Worm (Caenorhabditis elegans) whole organism, young adult: ENCODE data around the gene C40A11.2.

Experiments used
- B0019.2 ChIP-seq: fragments of 200-800 bp; sonication (Bioruptor generic); conservative IDR thresholded peaks from 2 replicates; pipeline ENCODE4 v1.3.6; 2022; ENCODE audit warnings: missing genetic modification reagents, missing genetic modification characterization, missing compliant biosample characterization
- C17E4.6 ChIP-seq: fragments of 200-800 bp; sonication (Bioruptor generic); IDR thresholded peaks from 2 replicates; pipeline ENCODE4 v1.3.6; 2022; ENCODE audit warnings: missing genetic modification reagents, missing genetic modification characterization, missing compliant biosample characterization
- F10E7.11 ChIP-seq: sonication (generic microtip); optimal IDR thresholded peaks from 2 replicates; lab custom pipeline; 2017; ENCODE audit warnings: mild to moderate bottlenecking, missing genetic modification characterization, moderate library complexity, missing compliant biosample characterization
- F33H1.4 ChIP-seq: fragments of 200-800 bp; sonication (Bioruptor generic); IDR thresholded peaks from 2 replicates; pipeline ENCODE4 v1.3.6; 2022; ENCODE audit warnings: missing genetic modification reagents, missing genetic modification characterization, missing compliant biosample characterization
- F39B2.1 ChIP-seq: fragments of 200-800 bp; sonication (Bioruptor generic); IDR thresholded peaks from 2 replicates; pipeline ENCODE4 v1.3.6; 2022; ENCODE audit warnings: missing genetic modification reagents, missing genetic modification characterization, missing compliant biosample characterization
- F49E8.2 ChIP-seq: sonication (generic microtip); optimal IDR thresholded peaks from 3 replicates; lab custom pipeline; 2017; ENCODE audit warnings: missing genetic modification characterization, mild to moderate bottlenecking, missing compliant biosample characterization, antibody characterized with exemption, moderate library complexity; ENCODE audit not compliant: insufficient read depth
- F55B11.4 ChIP-seq: sonication (generic microtip); optimal IDR thresholded peaks from 2 replicates; lab custom pipeline; 2016; ENCODE audit warnings: missing compliant biosample characterization, missing genetic modification characterization, borderline replicate concordance; ENCODE audit not compliant: insufficient read depth
- K12H6.12 ChIP-seq: fragments of 200-800 bp; sonication (Bioruptor generic); optimal IDR thresholded peaks from 2 replicates; lab custom pipeline; 2018; ENCODE audit warnings: mild to moderate bottlenecking, missing genetic modification characterization, missing compliant biosample characterization
- Y53G8AR.9 ChIP-seq: fragments of 200-800 bp; sonication (Bioruptor generic); conservative IDR thresholded peaks from 2 replicates; pipeline ENCODE4 v1.3.6; 2022; ENCODE audit warnings: missing genetic modification reagents, missing genetic modification characterization, missing compliant biosample characterization
- ZK185.1 ChIP-seq: sonication (generic microtip); optimal IDR thresholded peaks from 2 replicates; lab custom pipeline; 2016; ENCODE audit warnings: mild to moderate bottlenecking, missing genetic modification characterization, missing compliant biosample characterization; ENCODE audit not compliant: poor library complexity, severe bottlenecking
- akir-1 ChIP-seq: fragments of 200-800 bp; sonication (Bioruptor generic); optimal IDR thresholded peaks from 2 replicates; lab custom pipeline; 2018; ENCODE audit warnings: mild to moderate bottlenecking, missing genetic modification characterization, moderate library complexity, missing compliant biosample characterization
- athp-1 ChIP-seq: sonication (generic microtip); optimal IDR thresholded peaks from 2 replicates; lab custom pipeline; 2017; ENCODE audit warnings: mild to moderate bottlenecking, missing genetic modification characterization, missing compliant biosample characterization
- attf-3 ChIP-seq: fragments of 200-800 bp; sonication (Bioruptor generic); conservative IDR thresholded peaks from 2 replicates; pipeline ENCODE4 v1.3.6; 2022; ENCODE audit warnings: missing genetic modification reagents, missing genetic modification characterization, missing compliant biosample characterization
- ceh-100 ChIP-seq: fragments of 200-800 bp; sonication (Bioruptor generic); IDR thresholded peaks from 2 replicates; pipeline ENCODE4 v1.3.6; 2022; ENCODE audit warnings: missing genetic modification reagents, missing genetic modification characterization, missing compliant biosample characterization
- ceh-79 ChIP-seq: sonication (generic microtip); optimal IDR thresholded peaks from 2 replicates; lab custom pipeline; 2017; ENCODE audit warnings: mild to moderate bottlenecking, missing genetic modification characterization, missing compliant biosample characterization
- ceh-91 ChIP-seq: fragments of 200-800 bp; sonication (Bioruptor generic); IDR thresholded peaks from 2 replicates; pipeline ENCODE4 v1.3.6; 2022; ENCODE audit warnings: missing genetic modification reagents, missing genetic modification characterization, missing compliant biosample characterization
- efl-1 ChIP-seq: fragments of 150-350 bp; optimal IDR thresholded peaks from 2 replicates; lab custom pipeline; 2014; ENCODE audit warnings: missing biosample characterization, missing genetic modification reagents, missing genetic modification characterization
- ekl-4 ChIP-seq: fragments of 200-800 bp; sonication (Bioruptor generic); IDR thresholded peaks from 2 replicates; pipeline ENCODE4 v1.3.6; 2022; ENCODE audit warnings: missing genetic modification reagents, missing genetic modification characterization, missing compliant biosample characterization
- ets-4 ChIP-seq: fragments of 200-800 bp; sonication (Bioruptor generic); optimal IDR thresholded peaks from 2 replicates; lab custom pipeline; 2018; ENCODE audit warnings: mild to moderate bottlenecking, missing genetic modification characterization, missing compliant biosample characterization
- him-1 ChIP-seq: sonication (generic microtip); optimal IDR thresholded peaks from 2 replicates; lab custom pipeline; 2016; ENCODE audit warnings: missing genotype, missing genetic modification reagents, missing genetic modification characterization, missing compliant biosample characterization
- hlh-12 ChIP-seq: sonication (generic microtip); optimal IDR thresholded peaks from 2 replicates; lab custom pipeline; 2016; ENCODE audit warnings: missing genetic modification characterization, missing compliant biosample characterization
- hlh-26 ChIP-seq: fragments of 200-800 bp; sonication (Bioruptor generic); conservative IDR thresholded peaks from 2 replicates; pipeline ENCODE4 v1.3.6; 2022; ENCODE audit warnings: missing genetic modification reagents, missing genetic modification characterization, missing compliant biosample characterization
- hmg-20 ChIP-seq: fragments of 200-800 bp; sonication (Bioruptor generic); IDR thresholded peaks from 2 replicates; pipeline ENCODE4 v1.3.6; 2022; ENCODE audit warnings: missing genetic modification reagents, missing genetic modification characterization, missing compliant biosample characterization
- lag-1 ChIP-seq: fragments of 200-800 bp; sonication (Bioruptor generic); IDR thresholded peaks from 2 replicates; pipeline ENCODE4 v1.3.6; 2022; ENCODE audit warnings: missing genetic modification reagents, missing genetic modification characterization, missing compliant biosample characterization
- lin-26 ChIP-seq: fragments of 200-800 bp; sonication (Bioruptor generic); IDR thresholded peaks from 2 replicates; pipeline ENCODE4 v1.3.6; 2022; ENCODE audit warnings: missing genetic modification reagents, missing genetic modification characterization, missing compliant biosample characterization
- lsy-27 ChIP-seq: sonication (generic microtip); optimal IDR thresholded peaks from 2 replicates; lab custom pipeline; 2017; ENCODE audit warnings: missing genetic modification characterization, mild to moderate bottlenecking, missing compliant biosample characterization, antibody characterized with exemption, missing genotype, borderline replicate concordance; ENCODE audit not compliant: insufficient read depth
- madf-3 ChIP-seq: fragments of 200-800 bp; sonication (Bioruptor generic); IDR thresholded peaks from 2 replicates; pipeline ENCODE4 v1.3.6; 2022; ENCODE audit warnings: missing genetic modification reagents, missing genetic modification characterization, missing compliant biosample characterization
- mes-4 ChIP-seq: sonication (generic microtip); optimal IDR thresholded peaks from 2 replicates; lab custom pipeline; 2016; ENCODE audit warnings: missing genotype, missing genetic modification characterization, missing compliant biosample characterization
- nhr-90 ChIP-seq: sonication (generic microtip); optimal IDR thresholded peaks from 2 replicates; lab custom pipeline; 2016; ENCODE audit warnings: missing genotype, mild to moderate bottlenecking, missing genetic modification characterization, missing compliant biosample characterization
- rec-8 ChIP-seq, 2 experiments: sonication (generic microtip); optimal IDR thresholded peaks; 2 replicates each; lab custom pipeline; 2016; ENCODE audit warnings: mild to moderate bottlenecking in 2 of 2, missing genetic modification characterization in 2 of 2, missing genetic modification reagents in 2 of 2, missing genotype in 2 of 2, missing biosample characterization in 1 of 2, missing compliant biosample characterization in 1 of 2, moderate library complexity in 1 of 2
- tbx-9 ChIP-seq: sonication (generic microtip); optimal IDR thresholded peaks from 2 replicates; lab custom pipeline; 2016; ENCODE audit warnings: borderline replicate concordance, missing genetic modification characterization, inconsistent platforms, missing compliant biosample characterization
- xnd-1 ChIP-seq: sonication (generic microtip); optimal IDR thresholded peaks from 2 replicates; lab custom pipeline; 2016; ENCODE audit warnings: missing genotype, missing genetic modification reagents, missing genetic modification characterization, missing compliant biosample characterization
- ztf-3 ChIP-seq: fragments of 200-800 bp; sonication (Bioruptor generic); optimal IDR thresholded peaks from 2 replicates; lab custom pipeline; 2018; ENCODE audit warnings: mild to moderate bottlenecking, missing genetic modification characterization, missing compliant biosample characterization
- ztf-6 ChIP-seq: fragments of 200-800 bp; sonication (Bioruptor generic); IDR thresholded peaks from 2 replicates; pipeline ENCODE4 v1.3.6; 2022; ENCODE audit warnings: missing genetic modification reagents, missing genetic modification characterization, missing compliant biosample characterization

C40A11.2 gene

ce11 chrII:2114488-2114887, 32.3 kb upstream of the C40A11.2 start:
- no peak for TF ChIP-seq lin-26 (GFP tag; lab: Robert Waterston, UW)

- TF ChIP-seq attf-3 (GFP tag; lab: Robert Waterston, UW) = no peak
- TF ChIP-seq F39B2.1 = no peak
- no peak for TF ChIP-seq K12H6.12
- no peak for TF ChIP-seq ZK185.1 (tag; lab: Kevin White, UChicago)
- TF ChIP-seq lag-1 (GFP tag; lab: Robert Waterston, UW) = no peak
- TF ChIP-seq B0019.2 (GFP tag; lab: Robert Waterston, UW) = no peak
- no peak for TF ChIP-seq ceh-100 (GFP tag; lab: Robert Waterston, UW)
- TF ChIP-seq F10E7.11 (tag; lab: Kevin White, UChicago) = no peak
- no peak for TF ChIP-seq nhr-90 (tag; lab: Kevin White, UChicago)
Measured at ce11 chrII:2116794-2117193, 30.0 kb upstream of the C40A11.2 start, which contains the start of gene srh-195. TSS of gene srh-195 (minus strand) at chrII:2116894.

ce11 chrII:2122091-2122490, 24.7 kb upstream of the C40A11.2 start, which contains the start of gene math-37:
TSS of gene math-37 (minus strand) at chrII:2122191.
- TF ChIP-seq tbx-9 (no peak), ceh-79 (tag; lab: Kevin White, UChicago) (no peak), C17E4.6 (GFP tag; lab: Robert Waterston, UW) (no peak), hlh-12 (tag; lab: Kevin White, UChicago) (no peak), hmg-20 (GFP tag; lab: Robert Waterston, UW) (no peak), K12H6.12 (no peak), mes-4 (tag; lab: Kevin White, UChicago) (no peak), B0019.2 (GFP tag; lab: Robert Waterston, UW) (no peak), madf-3 (no peak), ekl-4 (GFP tag; lab: Robert Waterston, UW) (no peak), xnd-1 (tag; lab: Kevin White, UChicago) (no peak), F33H1.4 (GFP tag; lab: Robert Waterston, UW) (no peak), ztf-6 (no peak), ztf-3 (GFP tag; lab: Kevin White, UChicago) (no peak), hlh-26 (no peak)

- TF ChIP-seq tbx-9 = no peak
- TF ChIP-seq attf-3 (GFP tag; lab: Robert Waterston, UW) = no peak
- TF ChIP-seq athp-1 (tag; lab: Kevin White, UChicago) = no peak
- no peak for TF ChIP-seq F39B2.1
- TF ChIP-seq rec-8 (tag; optimal IDR thresholded peaks at IDR 0.05; lab: Kevin White, UChicago) = no peak
- TF ChIP-seq Y53G8AR.9 = no peak
- no peak for TF ChIP-seq hlh-12 (tag; lab: Kevin White, UChicago)
- no peak for TF ChIP-seq akir-1 (GFP tag; lab: Kevin White, UChicago)
- no peak for TF ChIP-seq him-1 (tag; lab: Kevin White, UChicago)
- TF ChIP-seq F49E8.2 = no peak
- no peak for TF ChIP-seq lsy-27 (tag; lab: Kevin White, UChicago)
- TF ChIP-seq hlh-26 = no peak
- no peak for TF ChIP-seq efl-1 (GFP tag; lab: Kevin White, UChicago)
- TF ChIP-seq ceh-91 = no peak
- no peak for TF ChIP-seq F55B11.4 (tag; lab: Kevin White, UChicago)
- no peak for TF ChIP-seq ets-4 (GFP tag; lab: Kevin White, UChicago)
- no peak for TF ChIP-seq lin-26 (GFP tag; lab: Robert Waterston, UW)
Measured at ce11 chrII:2122762-2123161, 24.0 kb upstream of the C40A11.2 start.
